Fruit fly (Drosophila melanogaster) whole organism, wandering third instar larva: ENCODE data around the gene CG4213.

Experiments used
- Abd-B ChIP-seq: fragments of >200 bp; optimal IDR thresholded peaks from 2 replicates; lab custom pipeline; 2017; ENCODE audit warnings: missing biosample characterization, missing genetic modification characterization
- CG32264 ChIP-seq: fragments of 200-800 bp; sonication (Bioruptor generic); optimal IDR thresholded peaks from 2 replicates; lab custom pipeline; 2016; ENCODE audit warnings: missing biosample characterization, missing genetic modification characterization
- CG9705 ChIP-seq: fragments of 200-800 bp; sonication (Bioruptor generic); optimal IDR thresholded peaks from 2 replicates; lab custom pipeline; 2018; ENCODE audit warnings: missing biosample characterization, mild to moderate bottlenecking, missing genetic modification characterization
- CrebA ChIP-seq: fragments of 200-800 bp; sonication (Bioruptor generic); optimal IDR thresholded peaks from 2 replicates; lab custom pipeline; 2016; ENCODE audit warnings: missing biosample characterization, mild to moderate bottlenecking, missing genetic modification characterization, borderline replicate concordance
- Dfd ChIP-seq: fragments of >200 bp; optimal IDR thresholded peaks from 2 replicates; lab custom pipeline; 2017; ENCODE audit warnings: missing biosample characterization, missing genetic modification characterization
- Dif ChIP-seq: fragments of 200-275, 200-300 bp; sonication (Bioruptor generic); optimal IDR thresholded peaks from 2 replicates; lab custom pipeline; 2018; ENCODE audit warnings: missing biosample characterization, missing genetic modification characterization; ENCODE audit not compliant: partially characterized antibody
- HLH106 ChIP-seq: fragments of 200-800 bp; optimal IDR thresholded peaks from 3 replicates; lab custom pipeline; 2019; ENCODE audit warnings: missing biosample characterization, mild to moderate bottlenecking, missing genetic modification characterization, moderate library complexity
- Hnf4 ChIP-seq: fragments of 200-800 bp; sonication (Bioruptor generic); optimal IDR thresholded peaks from 2 replicates; lab custom pipeline; 2016; ENCODE audit warnings: missing biosample characterization, mild to moderate bottlenecking, missing genetic modification characterization
- Hr78 ChIP-seq: fragments of >200 bp; optimal IDR thresholded peaks from 2 replicates; lab custom pipeline; 2017; ENCODE audit warnings: missing biosample characterization, missing genetic modification characterization
- Jra ChIP-seq: sonication (Bioruptor generic); optimal IDR thresholded peaks from 2 replicates; lab custom pipeline; 2016; ENCODE audit warnings: missing biosample characterization, missing genetic modification characterization
- Mio ChIP-seq: sonication (Bioruptor generic); optimal IDR thresholded peaks from 2 replicates; lab custom pipeline; 2016; ENCODE audit warnings: missing biosample characterization, missing genetic modification characterization
- Myc ChIP-seq: fragments of >200 bp; optimal IDR thresholded peaks from 2 replicates; lab custom pipeline; 2017
- N ChIP-seq: fragments of >200 bp; optimal IDR thresholded peaks from 2 replicates; lab custom pipeline; 2018; ENCODE audit warnings: missing biosample characterization, missing external identifiers, missing genetic modification characterization
- OdsH ChIP-seq: fragments of 200-800 bp; sonication (Bioruptor generic); optimal IDR thresholded peaks from 2 replicates; lab custom pipeline; 2016; ENCODE audit warnings: missing biosample characterization, mild to moderate bottlenecking, missing genetic modification characterization
- Rel ChIP-seq, 2 experiments: fragments of 200-800 bp; sonication (Bioruptor generic) in 1 of 2; optimal IDR thresholded peaks; 2 replicates in 1 of 2; 3 replicates in 1 of 2; lab custom pipeline; 2016 to 2019; ENCODE audit warnings: mild to moderate bottlenecking in 2 of 2, missing biosample characterization in 2 of 2, missing genetic modification characterization in 2 of 2, moderate library complexity in 1 of 2
- Sp1 ChIP-seq: fragments of 200-800 bp; sonication (Bioruptor generic); optimal IDR thresholded peaks from 3 replicates; lab custom pipeline; 2019; ENCODE audit warnings: missing biosample characterization, mild to moderate bottlenecking, missing genetic modification characterization, moderate library complexity
- Vsx2 ChIP-seq: fragments of 200-300, 225-300 bp; sonication (Bioruptor generic); optimal IDR thresholded peaks from 2 replicates; lab custom pipeline; 2018; ENCODE audit warnings: missing biosample characterization, missing genetic modification characterization; ENCODE audit not compliant: partially characterized antibody
- br ChIP-seq: fragments of 200-800 bp; sonication (Bioruptor generic); optimal IDR thresholded peaks from 2 replicates; lab custom pipeline; 2016; ENCODE audit warnings: missing biosample characterization, missing genetic modification characterization
- brk ChIP-seq: fragments of 200-800 bp; sonication (Bioruptor generic); optimal IDR thresholded peaks from 2 replicates; lab custom pipeline; 2016; ENCODE audit warnings: missing biosample characterization, mild to moderate bottlenecking, missing genetic modification characterization
- dl ChIP-seq, 2 experiments: fragments of 175-275, 200-275 bp in 1 of 2; fragments of 200-275 bp in 1 of 2; sonication (Bioruptor generic); optimal IDR thresholded peaks; lab custom pipeline; 2018; ENCODE audit warnings: mild to moderate bottlenecking in 2 of 2, missing biosample characterization in 2 of 2, missing genetic modification characterization in 2 of 2, moderate library complexity in 2 of 2; ENCODE audit not compliant: partially characterized antibody in 2 of 2, insufficient read depth in 1 of 2
- dmrt93B ChIP-seq: fragments of 200-800 bp; sonication (Bioruptor generic); optimal IDR thresholded peaks from 2 replicates; lab custom pipeline; 2018; ENCODE audit warnings: missing biosample characterization, mild to moderate bottlenecking, missing genetic modification characterization
- dsf ChIP-seq: sonication (Bioruptor generic); optimal IDR thresholded peaks from 2 replicates; lab custom pipeline; 2016; ENCODE audit warnings: missing biosample characterization, missing genetic modification characterization, borderline replicate concordance
- ey ChIP-seq: fragments of 200-800 bp; sonication (Bioruptor generic); optimal IDR thresholded peaks from 2 replicates; lab custom pipeline; 2016; ENCODE audit warnings: missing biosample characterization, missing genetic modification characterization
- foxo ChIP-seq, 2 experiments: fragments of 200-800 bp; sonication (Bioruptor generic); optimal IDR thresholded peaks; 2 replicates in 1 of 2; 3 replicates in 1 of 2; lab custom pipeline; 2016 to 2017; ENCODE audit warnings: missing biosample characterization in 2 of 2, missing genetic modification characterization in 2 of 2
- fru ChIP-seq: fragments of 200-800 bp; sonication (Bioruptor generic); optimal IDR thresholded peaks from 3 replicates; lab custom pipeline; 2016; ENCODE audit warnings: missing biosample characterization, mild to moderate bottlenecking, missing genetic modification characterization
- h ChIP-seq: fragments of 200-800 bp; sonication (Bioruptor generic); optimal IDR thresholded peaks from 3 replicates; lab custom pipeline; 2016; ENCODE audit warnings: missing biosample characterization, mild to moderate bottlenecking, missing genetic modification characterization
- jim ChIP-seq: fragments of 175-275, 200-325 bp; sonication (Bioruptor generic); optimal IDR thresholded peaks from 2 replicates; lab custom pipeline; 2016; ENCODE audit warnings: missing biosample characterization, mild to moderate bottlenecking, missing genetic modification characterization
- lola ChIP-seq: fragments of >200 bp; optimal IDR thresholded peaks from 2 replicates; lab custom pipeline; 2017; ENCODE audit warnings: missing biosample characterization, missing genetic modification characterization
- pan ChIP-seq: fragments of >200 bp; optimal IDR thresholded peaks from 2 replicates; lab custom pipeline; 2017
- psq ChIP-seq: fragments of 200-800 bp; sonication (Bioruptor generic); optimal IDR thresholded peaks from 3 replicates; lab custom pipeline; 2017; ENCODE audit warnings: missing biosample characterization, mild to moderate bottlenecking, missing genetic modification characterization, moderate library complexity
- rgr ChIP-seq: fragments of 200-800 bp; sonication (Bioruptor generic); optimal IDR thresholded peaks from 3 replicates; lab custom pipeline; 2016; ENCODE audit warnings: missing biosample characterization, mild to moderate bottlenecking, missing genetic modification characterization
- sage ChIP-seq: fragments of 200-800 bp; sonication (Bioruptor generic); optimal IDR thresholded peaks from 2 replicates; lab custom pipeline; 2016; ENCODE audit warnings: missing biosample characterization, mild to moderate bottlenecking, missing genetic modification characterization
- sv ChIP-seq: fragments of 200-800 bp; sonication (Bioruptor generic); optimal IDR thresholded peaks from 3 replicates; lab custom pipeline; 2016; ENCODE audit warnings: missing biosample characterization, missing genetic modification characterization
- tai ChIP-seq: sonication (Bioruptor generic); optimal IDR thresholded peaks from 2 replicates; lab custom pipeline; 2016; ENCODE audit warnings: missing biosample characterization, missing genetic modification characterization
- usp ChIP-seq: fragments of >200 bp; optimal IDR thresholded peaks from 2 replicates; lab custom pipeline; 2017; ENCODE audit warnings: missing biosample characterization, missing genetic modification characterization
- woc ChIP-seq: sonication (Bioruptor generic); optimal IDR thresholded peaks from 2 replicates; lab custom pipeline; 2016; ENCODE audit warnings: missing biosample characterization, mild to moderate bottlenecking, missing genetic modification characterization

The CG4213 gene

DNA sequence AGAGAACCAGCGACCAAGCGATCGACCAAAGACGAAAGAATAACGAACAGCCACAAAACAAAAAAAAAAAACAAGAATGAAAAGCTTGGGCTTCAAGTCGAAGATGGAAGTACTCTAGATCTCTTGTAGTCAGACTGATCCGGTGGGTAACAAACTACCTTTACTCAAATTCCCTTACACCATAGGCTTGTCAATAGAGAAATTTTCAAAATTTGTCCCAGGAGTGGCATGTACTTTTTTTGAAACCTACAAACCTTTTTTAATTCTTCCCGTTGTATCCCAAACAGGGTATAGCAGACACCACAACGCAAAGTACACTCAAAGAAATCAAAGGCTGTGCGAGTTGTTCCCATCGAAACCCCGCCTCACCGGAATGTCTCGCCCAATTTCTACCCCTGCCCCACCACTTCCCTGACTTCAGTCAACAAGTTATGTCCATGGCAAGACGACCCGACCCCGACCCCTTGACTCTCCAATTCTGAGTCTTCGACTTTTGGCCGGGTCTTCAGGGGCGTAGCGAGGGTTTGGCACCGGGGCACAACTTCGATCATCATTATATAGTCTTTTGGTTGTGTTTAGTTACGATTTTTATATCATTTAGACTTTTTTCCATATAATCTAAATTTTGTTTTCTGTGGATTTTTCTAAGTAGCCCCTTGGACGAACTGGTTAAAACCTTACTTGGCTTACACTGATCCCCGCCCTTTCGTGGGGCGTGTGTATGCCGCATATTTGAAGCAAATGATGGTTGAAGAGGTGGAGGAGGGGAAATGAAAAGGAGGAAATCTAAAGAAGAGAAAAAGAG, 27.9 kb upstream of the CG4213 start:
- no peak for TF ChIP-seq dl (GFP tag; optimal IDR thresholded peaks at IDR 0.05; lab: Kevin White, UChicago; ENCODE audit: insufficient read depth in 1 of 2, partially characterized antibody in 2 of 2)
- TF ChIP-seq fru (GFP tag; lab: Kevin White, UChicago): peak; percentile 96
- TF ChIP-seq dsf (GFP tag; lab: Kevin White, UChicago): peak; percentile 82
- TF ChIP-seq pan (lab: Kevin White, UChicago): no peak
- TF ChIP-seq CG32264 (GFP tag; lab: Kevin White, UChicago): peak; percentile 87
- no peak for TF ChIP-seq jim (GFP tag; lab: Kevin White, UChicago)
- peak; percentile 73 to 96 for TF ChIP-seq foxo (GFP tag; optimal IDR thresholded peaks at IDR 0.05; lab: Kevin White, UChicago)
- TF ChIP-seq tai (GFP tag; lab: Kevin White, UChicago): peak; percentile 90
- peak; percentile 97 for TF ChIP-seq h
- no peak for TF ChIP-seq Rel (GFP tag; optimal IDR thresholded peaks at IDR 0.05; lab: Kevin White, UChicago)
- peak; percentile 61 for TF ChIP-seq Rel (tag; optimal IDR thresholded peaks at IDR 0.05; lab: Kevin White, UChicago)
- no peak for TF ChIP-seq N
- peak; percentile 96 for TF ChIP-seq br (GFP tag; lab: Kevin White, UChicago)
- no peak for TF ChIP-seq Myc (lab: Kevin White, UChicago)
- no peak for TF ChIP-seq usp (GFP tag; lab: Kevin White, UChicago)
- no peak for TF ChIP-seq Hr78 (GFP tag; lab: Kevin White, UChicago)
- peak; percentile 0 for TF ChIP-seq sv (GFP tag; lab: Kevin White, UChicago)
- TF ChIP-seq woc: peak; percentile 96
- TF ChIP-seq Sp1 (GFP tag; lab: Kevin White, UChicago): peak; percentile 94
- TF ChIP-seq Dfd (GFP tag; lab: Kevin White, UChicago): no peak
- TF ChIP-seq dmrt93B: peak; percentile 89
- TF ChIP-seq rgr (GFP tag; lab: Kevin White, UChicago): peak; percentile 93
- TF ChIP-seq brk (GFP tag; lab: Kevin White, UChicago): peak; percentile 89
- peak; percentile 59 for TF ChIP-seq Mio (GFP tag; lab: Kevin White, UChicago)
- TF ChIP-seq CG9705 (GFP tag; lab: Kevin White, UChicago): peak; percentile 82
- TF ChIP-seq Dif (GFP tag; lab: Kevin White, UChicago): no peak
- TF ChIP-seq lola (GFP tag; lab: Kevin White, UChicago): no peak
- TF ChIP-seq CrebA (GFP tag; lab: Kevin White, UChicago): peak; percentile 24
- no peak for TF ChIP-seq Abd-B (GFP tag; lab: Kevin White, UChicago)
- peak; percentile 97 for TF ChIP-seq psq (GFP tag; lab: Kevin White, UChicago)
- TF ChIP-seq Vsx2: no peak
- TF ChIP-seq HLH106: peak; percentile 94
- TF ChIP-seq OdsH (GFP tag; lab: Kevin White, UChicago): peak; percentile 95
- peak; percentile 76 for TF ChIP-seq Jra
- peak; percentile 95 for TF ChIP-seq Hnf4 (GFP tag; lab: Kevin White, UChicago)
- peak; percentile 93 for TF ChIP-seq sage (GFP tag; lab: Kevin White, UChicago)
- peak; percentile 96 for TF ChIP-seq ey (GFP tag; lab: Kevin White, UChicago)

DNA sequence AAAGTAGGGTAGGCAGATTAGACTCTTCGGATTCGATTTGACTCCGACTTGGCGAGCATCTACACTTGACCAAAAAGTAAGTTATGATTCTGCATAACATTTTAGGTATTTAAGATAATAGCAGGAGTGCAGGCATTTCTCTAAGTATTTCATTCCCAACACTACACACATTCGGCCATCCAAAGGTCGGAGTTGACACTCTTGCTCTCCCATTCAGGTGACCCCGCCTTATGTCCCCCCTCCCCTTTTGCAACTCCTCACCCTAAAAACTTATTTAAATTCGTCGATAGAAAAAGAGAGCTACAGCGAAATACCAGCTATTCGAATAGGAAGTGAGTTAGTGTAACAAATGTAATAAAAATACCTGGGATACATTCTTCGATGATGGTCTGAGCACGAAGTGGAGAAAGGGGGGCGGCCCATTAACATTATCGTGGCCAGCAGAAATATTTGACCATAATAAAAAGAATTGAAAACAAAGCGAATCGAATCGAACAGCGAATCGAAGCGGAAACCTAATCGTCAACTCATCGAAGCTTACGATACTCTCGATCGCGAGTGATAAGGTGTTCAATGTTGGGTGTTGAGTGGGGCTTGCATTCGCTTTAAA, 26.5 kb upstream of the CG4213 start:
- TF ChIP-seq Dfd (GFP tag; lab: Kevin White, UChicago): no peak
- no peak for TF ChIP-seq pan (lab: Kevin White, UChicago)
- no peak for TF ChIP-seq foxo (GFP tag; optimal IDR thresholded peaks at IDR 0.05; lab: Kevin White, UChicago)
- TF ChIP-seq CG32264 (GFP tag; lab: Kevin White, UChicago): no peak
- TF ChIP-seq usp (GFP tag; lab: Kevin White, UChicago): no peak
- TF ChIP-seq Sp1 (GFP tag; lab: Kevin White, UChicago): no peak
- TF ChIP-seq fru (GFP tag; lab: Kevin White, UChicago): no peak
- no peak for TF ChIP-seq dmrt93B
- no peak for TF ChIP-seq psq (GFP tag; lab: Kevin White, UChicago)
- TF ChIP-seq, all 38 proteins: peak for 0
